Worm (Caenorhabditis elegans): ENCODE data around the gene F53H4.4.

ce11 chrX:15828059-15828458 is 38.1 kb upstream of the F53H4.4 start, which contains the start of gene Y7A5A.20:
- TF ChIP-seq med-1 (GFP tag; optimal IDR thresholded peaks at IDR 0.05; ENCODE audit: insufficient read depth) (no peak), ref-1 (GFP tag; conservative IDR thresholded peaks at IDR 0.05) (no peak), T22C8.4 (GFP tag; IDR thresholded peaks at IDR 0.05) (no peak), klf-2 (GFP tag; conservative IDR thresholded peaks at IDR 0.05) (no peak), tab-1 (GFP tag; IDR thresholded peaks at IDR 0.05) (no peak), ztf-29 (GFP tag; IDR thresholded peaks at IDR 0.05) (no peak)
